Fruit fly (Drosophila melanogaster) whole organism, embryonic: ENCODE measurements around the gene CG7298.
A peak's percentile ranks its signal among the peaks of the same experiment; 100 is the strongest.

Experiments used
- Antp ChIP-seq: fragments of 200-800 bp; sonication (Bioruptor generic); optimal IDR thresholded peaks from 3 replicates; lab custom pipeline; 2016; ENCODE audit warnings: missing biosample characterization, missing genetic modification characterization
- B-H1 ChIP-seq: fragments of 200-800 bp; sonication (Bioruptor generic); IDR thresholded peaks from 3 replicates; pipeline ENCODE4 v1.3.6; 2022; ENCODE audit warnings: missing biosample characterization, missing genetic modification characterization
- CG11247 ChIP-seq: fragments of 200-800 bp; sonication (Bioruptor generic); IDR thresholded peaks from 2 replicates; pipeline ENCODE4 v1.3.6; 2022; ENCODE audit warnings: missing biosample characterization, missing genetic modification characterization
- CG11696 ChIP-seq: fragments of 200-800 bp; sonication (Bioruptor generic); IDR thresholded peaks from 2 replicates; pipeline ENCODE4 v1.3.6; 2022; ENCODE audit warnings: missing biosample characterization, missing genetic modification characterization
- CG13287 ChIP-seq: fragments of 200-800 bp; sonication (Bioruptor generic); IDR thresholded peaks from 2 replicates; pipeline ENCODE4 v1.3.6; 2022; ENCODE audit warnings: missing biosample characterization, missing genetic modification characterization; ENCODE audit not compliant: partially characterized antibody
- CG14667 ChIP-seq: fragments of 200-800 bp; sonication (Bioruptor generic); IDR thresholded peaks from 2 replicates; pipeline ENCODE4 v1.3.6; 2022; ENCODE audit warnings: missing biosample characterization, missing genetic modification characterization
- CG1603 ChIP-seq: fragments of 200-800 bp; sonication (Bioruptor generic); optimal IDR thresholded peaks from 2 replicates; lab custom pipeline; 2019; ENCODE audit warnings: missing biosample characterization, mild to moderate bottlenecking, missing genetic modification characterization, moderate library complexity
- CG3838 ChIP-seq: fragments of 200-800 bp; sonication (Bioruptor generic); optimal IDR thresholded peaks from 3 replicates; lab custom pipeline; 2016; ENCODE audit warnings: missing biosample characterization, missing genetic modification characterization
- CG3995 ChIP-seq: fragments of 200-800 bp; sonication (Bioruptor generic); optimal IDR thresholded peaks from 3 replicates; lab custom pipeline; 2016; ENCODE audit warnings: missing biosample characterization, missing genetic modification characterization
- CG4730 ChIP-seq: fragments of 200-800 bp; sonication (Bioruptor generic); IDR thresholded peaks from 2 replicates; pipeline ENCODE4 v1.3.6; 2022; ENCODE audit warnings: missing biosample characterization, missing genetic modification characterization
- CG6689 ChIP-seq: fragments of 200-800 bp; sonication (Bioruptor generic); IDR thresholded peaks from 2 replicates; pipeline ENCODE4 v1.3.6; 2022; ENCODE audit warnings: missing biosample characterization, missing genetic modification characterization
- CG7357 ChIP-seq: fragments of 200-800 bp; sonication (Bioruptor generic); IDR thresholded peaks from 3 replicates; pipeline ENCODE4 v1.3.6; 2022; ENCODE audit warnings: missing biosample characterization, missing genetic modification characterization
- CG7928 ChIP-seq: fragments of 200-800 bp; sonication (Bioruptor generic); optimal IDR thresholded peaks from 2 replicates; lab custom pipeline; 2017; ENCODE audit warnings: missing biosample characterization, mild to moderate bottlenecking, missing genetic modification characterization
- CG8089 ChIP-seq: fragments of 200-800 bp; sonication (Bioruptor generic); optimal IDR thresholded peaks from 3 replicates; lab custom pipeline; 2016; ENCODE audit warnings: missing biosample characterization, missing genetic modification characterization
- CG8478 ChIP-seq: fragments of >200 bp; optimal IDR thresholded peaks from 2 replicates; lab custom pipeline; 2018
- CHES-1-like ChIP-seq: fragments of 200-800 bp; sonication (Bioruptor generic); optimal IDR thresholded peaks from 2 replicates; lab custom pipeline; 2016; ENCODE audit warnings: missing biosample characterization, missing genetic modification characterization
- CoRest ChIP-seq: fragments of 200-800 bp; sonication (Bioruptor generic); optimal IDR thresholded peaks from 3 replicates; lab custom pipeline; 2018; ENCODE audit warnings: missing biosample characterization, mild to moderate bottlenecking, missing genetic modification characterization, moderate library complexity
- Dp ChIP-seq: fragments of 200-800 bp; sonication (Bioruptor generic); optimal IDR thresholded peaks from 2 replicates; lab custom pipeline; 2018; ENCODE audit warnings: missing biosample characterization, mild to moderate bottlenecking, missing genetic modification characterization, moderate library complexity
- E2f2 ChIP-seq: fragments of 200-800 bp; sonication (Bioruptor generic); IDR thresholded peaks from 2 replicates; pipeline ENCODE4 v1.3.6; 2022; ENCODE audit warnings: missing biosample characterization, missing genetic modification characterization
- H15 ChIP-seq: fragments of 200-800 bp; sonication (Bioruptor generic); IDR thresholded peaks from 3 replicates; pipeline ENCODE4 v1.3.6; 2022; ENCODE audit warnings: missing biosample characterization, missing genetic modification characterization
- HLH3B ChIP-seq: fragments of 200-800 bp; sonication (Bioruptor generic); IDR thresholded peaks from 2 replicates; pipeline ENCODE4 v1.3.6; 2022; ENCODE audit warnings: missing biosample characterization, missing genetic modification characterization
- HLH4C ChIP-seq: fragments of 200-800 bp; sonication (Bioruptor generic); IDR thresholded peaks from 3 replicates; pipeline ENCODE4 v1.3.6; 2022; ENCODE audit warnings: missing biosample characterization, missing genetic modification characterization; ENCODE audit not compliant: partially characterized antibody
- Max ChIP-seq: fragments of 200-800 bp; sonication (Bioruptor generic); optimal IDR thresholded peaks from 2 replicates; lab custom pipeline; 2016; ENCODE audit warnings: missing biosample characterization, mild to moderate bottlenecking, missing genetic modification characterization
- Myb ChIP-seq: fragments of 200-800 bp; sonication (Bioruptor generic); optimal IDR thresholded peaks from 2 replicates; lab custom pipeline; 2016; ENCODE audit warnings: missing biosample characterization, missing genetic modification characterization
- Oaz ChIP-seq: fragments of 200-800 bp; sonication (Bioruptor generic); IDR thresholded peaks from 2 replicates; pipeline ENCODE4 v1.3.6; 2022; ENCODE audit warnings: missing biosample characterization, missing genetic modification characterization
- Poxn ChIP-seq: fragments of 200-800 bp; sonication (Bioruptor generic); IDR thresholded peaks from 2 replicates; pipeline ENCODE4 v1.3.6; 2022; ENCODE audit warnings: missing biosample characterization, missing genetic modification characterization
- Sry-β ChIP-seq: fragments of 200-800 bp; sonication (Bioruptor generic); optimal IDR thresholded peaks from 2 replicates; lab custom pipeline; 2018; ENCODE audit warnings: missing biosample characterization, mild to moderate bottlenecking, missing genetic modification characterization, moderate library complexity
- Taf1 ChIP-seq: fragments of 200-800 bp; sonication (Bioruptor generic); IDR thresholded peaks from 2 replicates; pipeline ENCODE4 v1.3.6; 2022; ENCODE audit warnings: missing biosample characterization, missing genetic modification characterization
- Tbp ChIP-seq: fragments of >200 bp; optimal IDR thresholded peaks from 2 replicates; lab custom pipeline; 2018; ENCODE audit warnings: missing biosample characterization, missing genetic modification characterization
- abd-A ChIP-seq: fragments of 200-800 bp; sonication (Bioruptor generic); optimal IDR thresholded peaks from 3 replicates; lab custom pipeline; 2019; ENCODE audit warnings: missing biosample characterization, mild to moderate bottlenecking, missing genetic modification characterization, moderate library complexity
- bbx ChIP-seq: fragments of 200-800 bp; sonication (Bioruptor generic); IDR thresholded peaks from 2 replicates; pipeline ENCODE4 v1.3.6; 2022; ENCODE audit warnings: missing biosample characterization, missing genetic modification characterization; ENCODE audit not compliant: partially characterized antibody
- cad ChIP-seq: fragments of >200 bp; optimal IDR thresholded peaks from 2 replicates; lab custom pipeline; 2017; ENCODE audit warnings: missing biosample characterization, missing genetic modification characterization
- chif ChIP-seq, 2 experiments: fragments of 200-800 bp; sonication (Bioruptor generic); optimal IDR thresholded peaks; 3 replicates each; lab custom pipeline; 2016; ENCODE audit warnings: missing biosample characterization in 2 of 2, missing genetic modification characterization in 2 of 2
- cwo ChIP-seq: fragments of 200-800 bp; sonication (Bioruptor generic); optimal IDR thresholded peaks from 3 replicates; lab custom pipeline; 2017; ENCODE audit warnings: missing biosample characterization, missing genetic modification characterization, mild to moderate bottlenecking, moderate library complexity, missing genetic modification reagents
- danr ChIP-seq: fragments of 200-800 bp; sonication (Bioruptor generic); IDR thresholded peaks from 2 replicates; pipeline ENCODE4 v1.3.6; 2022; ENCODE audit warnings: missing biosample characterization, missing genetic modification characterization
- dmrt11E ChIP-seq: fragments of 200-800 bp; sonication (Bioruptor generic); optimal IDR thresholded peaks from 3 replicates; lab custom pipeline; 2018; ENCODE audit warnings: missing biosample characterization, mild to moderate bottlenecking, missing genetic modification characterization, moderate library complexity
- eve ChIP-seq, 2 experiments: fragments of >200 bp; optimal IDR thresholded peaks; 2 replicates each; lab custom pipeline; 2017; ENCODE audit warnings: missing biosample characterization in 2 of 2, missing genetic modification characterization in 2 of 2
- jigr1 ChIP-seq: fragments of 200-800 bp; sonication (Bioruptor generic); IDR thresholded peaks from 3 replicates; pipeline ENCODE4 v1.3.6; 2022; ENCODE audit warnings: missing biosample characterization, missing genetic modification characterization
- jumu ChIP-seq: fragments of 200-800 bp; sonication (Bioruptor generic); optimal IDR thresholded peaks from 3 replicates; lab custom pipeline; 2016; ENCODE audit warnings: missing biosample characterization, missing genetic modification characterization
- klu ChIP-seq: fragments of 200-800 bp; sonication (Bioruptor generic); IDR thresholded peaks from 2 replicates; pipeline ENCODE4 v1.3.6; 2022; ENCODE audit warnings: missing biosample characterization, missing genetic modification characterization
- knrl ChIP-seq: fragments of 200-800 bp; sonication (Bioruptor generic); IDR thresholded peaks from 3 replicates; pipeline ENCODE4 v1.3.6; 2022; ENCODE audit warnings: missing biosample characterization, missing genetic modification characterization; ENCODE audit not compliant: partially characterized antibody
- maf-S ChIP-seq: fragments of 200-800 bp; sonication (Bioruptor generic); optimal IDR thresholded peaks from 2 replicates; lab custom pipeline; 2016; ENCODE audit warnings: missing biosample characterization, missing genetic modification characterization
- nerfin-1 ChIP-seq: fragments of 200-800 bp; sonication (Bioruptor generic); optimal IDR thresholded peaks from 3 replicates; lab custom pipeline; 2019; ENCODE audit warnings: missing biosample characterization, mild to moderate bottlenecking, missing genetic modification characterization, moderate library complexity
- odd ChIP-seq: fragments of 200-800 bp; sonication (Bioruptor generic); optimal IDR thresholded peaks from 2 replicates; lab custom pipeline; 2017; ENCODE audit warnings: missing biosample characterization, mild to moderate bottlenecking, missing genetic modification characterization
- seq ChIP-seq: fragments of 200-800 bp; sonication (Bioruptor generic); IDR thresholded peaks from 2 replicates; pipeline ENCODE4 v1.3.6; 2022; ENCODE audit warnings: missing biosample characterization, missing genetic modification characterization
- sr ChIP-seq: fragments of 200-800 bp; sonication (Bioruptor generic); IDR thresholded peaks from 3 replicates; pipeline ENCODE4 v1.3.6; 2022; ENCODE audit warnings: missing biosample characterization, missing genetic modification characterization
- tll ChIP-seq, 2 experiments: fragments of 200-800 bp in 1 of 2; fragments of >200 bp in 1 of 2; sonication (Bioruptor generic) in 1 of 2; optimal IDR thresholded peaks; 2 replicates each; lab custom pipeline; 2017 to 2019; ENCODE audit warnings: missing biosample characterization in 2 of 2, missing genetic modification characterization in 2 of 2, mild to moderate bottlenecking in 1 of 2, moderate library complexity in 1 of 2
- yki ChIP-seq: fragments of >200 bp; optimal IDR thresholded peaks from 3 replicates; lab custom pipeline; 2018
- z ChIP-seq: fragments of 200-800 bp; sonication (Bioruptor generic); IDR thresholded peaks from 3 replicates; pipeline ENCODE4 v1.3.6; 2022; ENCODE audit warnings: missing biosample characterization, missing genetic modification characterization

Gene CG7298

dm6 chr3L:20183345-20184088, 20.0 kb downstream of the CG7298 start (continued):
- TF ChIP-seq Max (GFP tag; lab: Kevin White, UChicago) (peak; percentile 9), sr (0 out of 3 replicates have a peak, but pooled peaks have one; percentile 12), yki (lab: Kevin White, UChicago) (no peak), cwo (GFP tag; lab: Kevin White, UChicago) (peak; percentile 59), CoRest (tag; lab: Kevin White, UChicago) (peak; percentile 55), cad (GFP tag; lab: Kevin White, UChicago) (no peak), chif (GFP tag; optimal IDR thresholded peaks at IDR 0.05; lab: Kevin White, UChicago) (peak; percentile 39 to 45), Tbp (GFP tag; lab: Kevin White, UChicago) (no peak), Taf1 (no peak), HLH4C (GFP tag; lab: Robert Waterston, UW) (no peak), CG7928 (no peak), z (GFP tag; lab: Robert Waterston, UW) (no peak), CG1603 (tag; lab: Kevin White, UChicago) (no peak), knrl (GFP tag; lab: Robert Waterston, UW) (no peak), Antp (GFP tag; lab: Kevin White, UChicago) (no peak), CG11247 (no peak), Oaz (no peak), odd (GFP tag; lab: Kevin White, UChicago) (no peak), tll (GFP tag; optimal IDR thresholded peaks at IDR 0.05; lab: Kevin White, UChicago) (no peak), CHES-1-like (no peak), seq (GFP tag; lab: Robert Waterston, UW) (peak; percentile 56; the same call in 1 of the 2 replicates), Sry-β (no peak), H15 (no peak), abd-A (tag; lab: Kevin White, UChicago) (no peak), danr (GFP tag; lab: Robert Waterston, UW) (no peak), B-H1 (no peak), CG7357 (GFP tag; lab: Robert Waterston, UW) (no peak), Poxn (no peak), CG14667 (GFP tag; lab: Robert Waterston, UW) (no peak), jigr1 (no peak), CG8089 (peak; percentile 13), CG4730 (GFP tag; lab: Robert Waterston, UW) (no peak), E2f2 (GFP tag; lab: Robert Waterston, UW) (no peak), CG6689 (peak; percentile 43), CG3838 (GFP tag; lab: Kevin White, UChicago) (no peak), dmrt11E (tag; lab: Kevin White, UChicago) (peak; percentile 42), CG8478 (lab: Kevin White, UChicago) (no peak), bbx (no peak), maf-S (GFP tag; lab: Kevin White, UChicago) (no peak), Dp (no peak), CG3995 (GFP tag; lab: Kevin White, UChicago) (no peak), CG13287 (no peak), HLH3B (peak; percentile 42; the same call in 1 of the 2 replicates), Myb (GFP tag; lab: Kevin White, UChicago) (no peak), jumu (no peak), nerfin-1 (tag; lab: Kevin White, UChicago) (no peak), klu (GFP tag; lab: Robert Waterston, UW) (no peak), eve (GFP tag; optimal IDR thresholded peaks at IDR 0.05; lab: Kevin White, UChicago) (peak in 1 of 2 experiments; percentile 60), CG11696 (GFP tag; lab: Robert Waterston, UW) (no peak)
